Worm (Caenorhabditis elegans) whole organism, L4 larva: ENCODE measurements around the gene C47E12.14.

Experiments
- D1046.2 ChIP-seq: fragments of 200-800 bp; sonication (Bioruptor generic); IDR thresholded peaks from 2 replicates; pipeline ENCODE4 v1.3.6; 2022; ENCODE audit warnings: missing genetic modification characterization, missing compliant biosample characterization
- F10B5.3 ChIP-seq: sonication (generic microtip); optimal IDR thresholded peaks from 2 replicates; lab custom pipeline; 2016; ENCODE audit warnings: mild to moderate bottlenecking, missing genetic modification characterization, missing compliant biosample characterization
- F49E8.2 ChIP-seq: sonication (generic microtip); optimal IDR thresholded peaks from 2 replicates; lab custom pipeline; 2016; ENCODE audit warnings: missing compliant biosample characterization, mild to moderate bottlenecking, missing genetic modification characterization, borderline replicate concordance
- R02D3.7 ChIP-seq: fragments of 150-350 bp; sonication (generic microtip); optimal IDR thresholded peaks from 3 replicates; lab custom pipeline; 2014; ENCODE audit warnings: missing biosample characterization, missing genetic modification characterization
- T26A8.4 ChIP-seq: fragments of 200-800 bp; sonication (Bioruptor generic); IDR thresholded peaks from 2 replicates; pipeline ENCODE4 v1.3.6; 2022; ENCODE audit warnings: missing genetic modification characterization, missing compliant biosample characterization
- Y105C5A.15 ChIP-seq: fragments of 200-800 bp; sonication (Bioruptor generic); IDR thresholded peaks from 2 replicates; pipeline ENCODE4 v1.3.6; 2022; ENCODE audit warnings: missing genetic modification characterization, missing compliant biosample characterization
- Y75B8A.6 ChIP-seq: fragments of 200-800 bp; sonication (Bioruptor generic); IDR thresholded peaks from 2 replicates; pipeline ENCODE4 v1.3.6; 2022; ENCODE audit warnings: missing genetic modification reagents, missing genetic modification characterization, missing compliant biosample characterization
- aha-1 ChIP-seq: fragments of 150-350 bp; peaks from one replicate; lab custom pipeline; 2014; ENCODE audit warnings: missing biosample characterization, missing genetic modification characterization
- aly-2 ChIP-seq: sonication (generic microtip); optimal IDR thresholded peaks from 2 replicates; lab custom pipeline; 2018; ENCODE audit warnings: missing biosample characterization, missing genetic modification characterization
- ceh-82 ChIP-seq: sonication (generic microtip); optimal IDR thresholded peaks from 2 replicates; lab custom pipeline; 2017; ENCODE audit warnings: missing biosample characterization, missing genetic modification characterization
- ctbp-1 ChIP-seq: fragments of 200-800 bp; sonication (Bioruptor generic); IDR thresholded peaks from 2 replicates; pipeline ENCODE4 v1.3.6; 2022; ENCODE audit warnings: missing genetic modification reagents, missing genetic modification characterization, missing compliant biosample characterization
- daf-12 ChIP-seq: fragments of 150-350 bp; optimal IDR thresholded peaks from 2 replicates; lab custom pipeline; 2014; ENCODE audit warnings: missing biosample characterization, missing genetic modification reagents, missing genetic modification characterization
- daf-16 ChIP-seq, 3 experiments: sonication (generic microtip); optimal IDR thresholded peaks; 2 replicates each; lab custom pipeline; 2016 to 2017; ENCODE audit warnings: missing genetic modification characterization in 3 of 3, missing genetic modification reagents in 3 of 3, mild to moderate bottlenecking in 2 of 3, missing compliant biosample characterization in 2 of 3, missing biosample characterization in 1 of 3, moderate library complexity in 1 of 3
- daf-19 ChIP-seq: fragments of 200-800 bp; sonication (Bioruptor generic); conservative IDR thresholded peaks from 2 replicates; pipeline ENCODE4 v1.3.6; 2022; ENCODE audit warnings: missing genetic modification characterization, missing compliant biosample characterization
- dmd-9 ChIP-seq: fragments of 200-800 bp; sonication (Bioruptor generic); IDR thresholded peaks from 2 replicates; pipeline ENCODE4 v1.3.6; 2022; ENCODE audit warnings: missing genetic modification reagents, missing genetic modification characterization, missing compliant biosample characterization
- dve-1 ChIP-seq: sonication (generic microtip); optimal IDR thresholded peaks from 2 replicates; lab custom pipeline; 2017; ENCODE audit warnings: antibody characterized with exemption, mild to moderate bottlenecking, missing genetic modification characterization, missing compliant biosample characterization; ENCODE audit not compliant: insufficient read depth
- hif-1 ChIP-seq, 2 experiments: sonication (generic microtip); optimal IDR thresholded peaks; 2 replicates each; lab custom pipeline; 2016 to 2017; ENCODE audit warnings: missing compliant biosample characterization in 2 of 2, missing genetic modification characterization in 2 of 2, missing genetic modification reagents in 2 of 2, missing genotype in 2 of 2, mild to moderate bottlenecking in 1 of 2
- hlh-11 ChIP-seq: fragments of 200-800 bp; sonication (Bioruptor generic); optimal IDR thresholded peaks from 2 replicates; lab custom pipeline; 2018; ENCODE audit warnings: mild to moderate bottlenecking, missing genetic modification characterization, missing compliant biosample characterization
- hlh-30 ChIP-seq: sonication (generic microtip); optimal IDR thresholded peaks from 2 replicates; lab custom pipeline; 2017; ENCODE audit warnings: antibody characterized with exemption, mild to moderate bottlenecking, missing genetic modification characterization, missing compliant biosample characterization; ENCODE audit not compliant: insufficient read depth
- hmg-1.1 ChIP-seq: fragments of 200-800 bp; sonication (Bioruptor generic); IDR thresholded peaks from 2 replicates; pipeline ENCODE4 v1.3.6; 2022; ENCODE audit warnings: missing genetic modification reagents, missing genetic modification characterization, missing compliant biosample characterization
- jun-1 ChIP-seq: fragments of 150-350 bp; optimal IDR thresholded peaks from 2 replicates; lab custom pipeline; 2014; ENCODE audit warnings: missing biosample characterization, missing genetic modification reagents, missing genetic modification characterization
- lsy-2 ChIP-seq, 2 experiments: fragments of 150-350 bp in 1 of 2; sonication (generic microtip) in 1 of 2; optimal IDR thresholded peaks; 2 replicates each; lab custom pipeline; 2014 to 2017; ENCODE audit warnings: missing biosample characterization in 2 of 2, missing genetic modification characterization in 2 of 2
- madf-5 ChIP-seq, 2 experiments: fragments of 200-800 bp; sonication (Bioruptor generic); IDR thresholded peaks; 2 replicates each; pipeline ENCODE4 v1.3.6; 2022; ENCODE audit warnings: missing compliant biosample characterization in 2 of 2, missing genetic modification characterization in 2 of 2
- madf-9 ChIP-seq: fragments of 200-800 bp; sonication (Bioruptor generic); conservative IDR thresholded peaks from 2 replicates; pipeline ENCODE4 v1.3.6; 2022; ENCODE audit warnings: missing genetic modification reagents, missing genetic modification characterization, missing compliant biosample characterization
- mdl-1 ChIP-seq, 2 experiments: fragments of 150-350 bp in 1 of 2; sonication (generic microtip) in 1 of 2; optimal IDR thresholded peaks; 2 replicates each; lab custom pipeline; 2014 to 2017; ENCODE audit warnings: missing biosample characterization in 2 of 2, missing genetic modification characterization in 2 of 2
- mdt-29 ChIP-seq: fragments of 200-800 bp; sonication (Bioruptor generic); IDR thresholded peaks from 2 replicates; pipeline ENCODE4 v1.3.6; 2022; ENCODE audit warnings: missing genetic modification reagents, missing genetic modification characterization, missing compliant biosample characterization
- mep-1 ChIP-seq: fragments of 150-350 bp; sonication (generic microtip); optimal IDR thresholded peaks from 3 replicates; lab custom pipeline; 2014; ENCODE audit warnings: missing biosample characterization, missing genetic modification characterization
- mes-2 ChIP-seq: sonication (generic microtip); optimal IDR thresholded peaks from 2 replicates; lab custom pipeline; 2016; ENCODE audit warnings: missing genotype, mild to moderate bottlenecking, missing genetic modification characterization, missing compliant biosample characterization; ENCODE audit not compliant: poor library complexity, severe bottlenecking
- mxl-3 ChIP-seq: fragments of 200-800 bp; sonication (Bioruptor generic); optimal IDR thresholded peaks from 2 replicates; lab custom pipeline; 2018; ENCODE audit warnings: mild to moderate bottlenecking, missing genetic modification characterization, missing compliant biosample characterization
- nhr-10 ChIP-seq: fragments of 150-350 bp; optimal IDR thresholded peaks from 2 replicates; lab custom pipeline; 2014; ENCODE audit warnings: missing biosample characterization, missing genetic modification characterization
- nhr-28 ChIP-seq: fragments of 150-350 bp; optimal IDR thresholded peaks from 2 replicates; lab custom pipeline; 2014; ENCODE audit warnings: missing biosample characterization, missing genetic modification characterization
- nhr-77 ChIP-seq: fragments of 150-350 bp; optimal IDR thresholded peaks from 2 replicates; lab custom pipeline; 2014; ENCODE audit warnings: missing biosample characterization, missing genetic modification characterization
- pha-4 ChIP-seq, 2 experiments: fragments of 150-350 bp in 1 of 2; fragments of 200-800 bp in 1 of 2; sonication (Bioruptor generic) in 1 of 2; IDR thresholded peaks in 1 of 2; optimal IDR thresholded peaks in 1 of 2; 2 replicates each; pipeline versions ENCODE4 v1.3.6 to Lab custom; 2014 to 2022; ENCODE audit warnings: missing genetic modification characterization in 2 of 2, missing genetic modification reagents in 2 of 2, missing biosample characterization in 1 of 2, missing compliant biosample characterization in 1 of 2
- php-3 ChIP-seq: fragments of 200-800 bp; sonication (Bioruptor generic); IDR thresholded peaks from 2 replicates; pipeline ENCODE4 v1.3.6; 2022; ENCODE audit warnings: missing genetic modification reagents, missing genetic modification characterization, missing compliant biosample characterization
- spr-1 ChIP-seq: sonication (generic microtip); optimal IDR thresholded peaks from 2 replicates; lab custom pipeline; 2016; ENCODE audit warnings: mild to moderate bottlenecking, missing genetic modification characterization, missing compliant biosample characterization
- zag-1 ChIP-seq: fragments of 150-350 bp; optimal IDR thresholded peaks from 2 replicates; lab custom pipeline; 2014; ENCODE audit warnings: missing biosample characterization, missing genetic modification characterization
- zfp-2 ChIP-seq: sonication (generic microtip); optimal IDR thresholded peaks from 2 replicates; lab custom pipeline; 2016; ENCODE audit warnings: mild to moderate bottlenecking, missing genetic modification characterization, missing compliant biosample characterization
- zip-2 ChIP-seq: fragments of 150-350 bp; optimal IDR thresholded peaks from 2 replicates; lab custom pipeline; 2014; ENCODE audit warnings: missing biosample characterization, missing genetic modification characterization

The C47E12.14 gene

ce11 chrIV:10016977-10017376 is 40.8 kb upstream of the C47E12.14 start, which contains the start of gene ent-7:
Gene ent-7 (plus strand): TSS chrIV:10017277.
- TF ChIP-seq D1046.2 (no peak), daf-19 (no peak), hif-1 (tag; optimal IDR thresholded peaks at IDR 0.05; lab: Kevin White, UChicago) (no peak), mdt-29 (no peak), jun-1 (tag; lab: Kevin White, UChicago) (no peak), spr-1 (tag; lab: Kevin White, UChicago) (no peak), zag-1 (tag; lab: Kevin White, UChicago) (no peak), Y105C5A.15 (GFP tag; lab: Robert Waterston, UW) (no peak), madf-9 (GFP tag; lab: Robert Waterston, UW) (no peak), ctbp-1 (GFP tag; lab: Robert Waterston, UW) (no peak), F49E8.2 (tag; lab: Kevin White, UChicago) (no peak), zfp-2 (no peak), php-3 (GFP tag; lab: Robert Waterston, UW) (no peak), dmd-9 (no peak), pha-4 (GFP tag; IDR thresholded peaks at IDR 0.05; lab: Robert Waterston, UW) (no peak), pha-4 (tag; optimal IDR thresholded peaks at IDR 0.05; lab: Kevin White, UChicago) (no peak), nhr-10 (tag; lab: Kevin White, UChicago) (no peak), Y75B8A.6 (GFP tag; lab: Robert Waterston, UW) (no peak), ceh-82 (tag; lab: Kevin White, UChicago) (no peak), aly-2 (tag; lab: Kevin White, UChicago) (no peak)

ce11 chrIV:10009536-10009935 is 33.4 kb upstream of the C47E12.14 start, which contains the start of gene magu-4:
Gene magu-4 (plus strand): TSS chrIV:10009753.
- TF ChIP-seq aha-1 (tag; lab: Kevin White, UChicago), result peak; percentile 60
- no peak for TF ChIP-seq zip-2 (tag; lab: Kevin White, UChicago)

ce11 chrIV:10007758-10008157 is 31.6 kb upstream of the C47E12.14 start:
- TF ChIP-seq mxl-3 (GFP tag; lab: Kevin White, UChicago), result peak; percentile 54
- no peak for TF ChIP-seq dmd-9
- TF ChIP-seq F10B5.3 (tag; lab: Kevin White, UChicago), result no peak
- TF ChIP-seq mep-1, result no peak
- TF ChIP-seq hmg-1.1 (GFP tag; lab: Robert Waterston, UW), result 0 out of 2 replicates have a peak, but pooled peaks have one; percentile 50
- TF ChIP-seq hlh-30 (tag; lab: Kevin White, UChicago), result peak; percentile 5
- TF ChIP-seq T26A8.4 (GFP tag; lab: Robert Waterston, UW), result no peak
- TF ChIP-seq nhr-28, result peak; percentile 74
- TF ChIP-seq mdl-1 (tag; optimal IDR thresholded peaks at IDR 0.05; lab: Kevin White, UChicago), result peak; percentile 18 to 81
- TF ChIP-seq R02D3.7 (tag; lab: Kevin White, UChicago), result no peak
- peak; percentile 46 for TF ChIP-seq dve-1 (tag; lab: Kevin White, UChicago)
- peak; percentile 30 for TF ChIP-seq mes-2 (tag; lab: Kevin White, UChicago)
- TF ChIP-seq nhr-77 (tag; lab: Kevin White, UChicago), result peak; percentile 5
- no peak for TF ChIP-seq daf-16 (GFP tag; optimal IDR thresholded peaks at IDR 0.05; lab: Kevin White, UChicago)
- TF ChIP-seq daf-16 (tag; optimal IDR thresholded peaks at IDR 0.05; lab: Kevin White, UChicago), result peak; percentile 20
- TF ChIP-seq lsy-2 (tag; optimal IDR thresholded peaks at IDR 0.05; lab: Kevin White, UChicago), result peak in 1 of 2 experiments; percentile 31
- TF ChIP-seq pha-4 (GFP tag; IDR thresholded peaks at IDR 0.05; lab: Robert Waterston, UW), result no peak
- peak; percentile 42 for TF ChIP-seq pha-4 (tag; optimal IDR thresholded peaks at IDR 0.05; lab: Kevin White, UChicago)
- TF ChIP-seq hlh-11 (tag; lab: Kevin White, UChicago), result peak; percentile 50
- 0 out of 4 replicates have a peak, but pooled peaks of 1 of the 2 experiments have one; percentile 16 for TF ChIP-seq madf-5 (GFP tag; IDR thresholded peaks at IDR 0.05; lab: Robert Waterston, UW)
- TF ChIP-seq daf-12, result no peak
